Worm (Caenorhabditis elegans) whole organism, midembryonic: ENCODE measurements around the gene prx-6.

Experiments used
- T22C8.4 ChIP-seq: fragments of 200-800 bp; sonication (Bioruptor generic); IDR thresholded peaks from 2 replicates; pipeline ENCODE4 v1.3.6; 2022; ENCODE audit warnings: missing genetic modification characterization, missing compliant biosample characterization
- cog-1 ChIP-seq: sonication (generic microtip); optimal IDR thresholded peaks from 2 replicates; lab custom pipeline; 2016; ENCODE audit warnings: missing genetic modification characterization, missing compliant biosample characterization
- flt-1 ChIP-seq: fragments of 200-800 bp; sonication (Bioruptor generic); IDR thresholded peaks from 2 replicates; pipeline ENCODE4 v1.3.6; 2022; ENCODE audit warnings: missing genetic modification characterization, missing compliant biosample characterization
- klf-2 ChIP-seq: fragments of 200-800 bp; sonication (Bioruptor generic); conservative IDR thresholded peaks from 2 replicates; pipeline ENCODE4 v1.3.6; 2022; ENCODE audit warnings: missing genetic modification reagents, missing genetic modification characterization, missing compliant biosample characterization
- med-1 ChIP-seq: sonication (generic microtip); optimal IDR thresholded peaks from 2 replicates; lab custom pipeline; 2017; ENCODE audit warnings: missing genetic modification characterization, mild to moderate bottlenecking, missing compliant biosample characterization, antibody characterized with exemption, missing genetic modification reagents; ENCODE audit not compliant: insufficient read depth
- ref-1 ChIP-seq: fragments of 200-800 bp; sonication (Bioruptor generic); conservative IDR thresholded peaks from 2 replicates; pipeline ENCODE4 v1.3.6; 2022; ENCODE audit warnings: missing genetic modification reagents, missing genetic modification characterization, missing compliant biosample characterization
- tab-1 ChIP-seq: fragments of 200-800 bp; sonication (Bioruptor generic); IDR thresholded peaks from 2 replicates; pipeline ENCODE4 v1.3.6; 2022; ENCODE audit warnings: missing genetic modification characterization, missing compliant biosample characterization
- ztf-23 ChIP-seq: fragments of 200-800 bp; sonication (Bioruptor generic); IDR thresholded peaks from 2 replicates; pipeline ENCODE4 v1.3.6; 2022; ENCODE audit warnings: missing genetic modification reagents, missing genetic modification characterization, missing compliant biosample characterization
- ztf-29 ChIP-seq: fragments of 200-800 bp; sonication (Bioruptor generic); IDR thresholded peaks from 2 replicates; pipeline ENCODE4 v1.3.6; 2022; ENCODE audit warnings: missing genetic modification reagents, missing genetic modification characterization, missing compliant biosample characterization

prx-6 gene

DNA sequence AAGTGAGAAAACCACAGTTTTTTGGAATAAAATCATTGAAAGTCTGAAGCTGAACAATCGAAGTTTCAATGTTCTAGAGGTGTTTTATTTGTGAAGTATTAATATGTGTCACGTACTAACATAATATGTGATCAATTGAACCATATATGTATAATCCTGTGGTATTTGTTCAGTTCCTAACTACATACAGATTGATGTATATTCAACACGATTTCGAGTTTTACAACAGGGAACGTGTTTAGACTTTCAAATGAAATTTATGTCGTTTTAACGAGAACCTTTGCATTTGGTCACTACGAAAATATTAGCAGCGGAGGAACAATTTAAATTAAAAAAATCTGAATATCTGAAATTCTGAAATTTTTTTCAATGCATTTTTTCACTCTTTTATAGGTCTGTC lies 45.4 kb downstream of the prx-6 start, which contains the start of gene K03B4.8:
Gene K03B4.8 (minus strand): TSS at position 101 of the 400 bp plus-strand sequence.
- no peak for TF ChIP-seq T22C8.4 (GFP tag; lab: Robert Waterston, UW)
- TF ChIP-seq ref-1 (GFP tag; lab: Robert Waterston, UW): no peak
- no peak for TF ChIP-seq cog-1 (tag; lab: Kevin White, UChicago)
- no peak for TF ChIP-seq ztf-29 (GFP tag; lab: Robert Waterston, UW)
- TF ChIP-seq med-1: no peak
- TF ChIP-seq flt-1 (GFP tag; lab: Robert Waterston, UW): no peak
- TF ChIP-seq tab-1 (GFP tag; lab: Robert Waterston, UW): no peak
- no peak for TF ChIP-seq klf-2 (GFP tag; lab: Robert Waterston, UW)
- no peak for TF ChIP-seq ztf-23

DNA sequence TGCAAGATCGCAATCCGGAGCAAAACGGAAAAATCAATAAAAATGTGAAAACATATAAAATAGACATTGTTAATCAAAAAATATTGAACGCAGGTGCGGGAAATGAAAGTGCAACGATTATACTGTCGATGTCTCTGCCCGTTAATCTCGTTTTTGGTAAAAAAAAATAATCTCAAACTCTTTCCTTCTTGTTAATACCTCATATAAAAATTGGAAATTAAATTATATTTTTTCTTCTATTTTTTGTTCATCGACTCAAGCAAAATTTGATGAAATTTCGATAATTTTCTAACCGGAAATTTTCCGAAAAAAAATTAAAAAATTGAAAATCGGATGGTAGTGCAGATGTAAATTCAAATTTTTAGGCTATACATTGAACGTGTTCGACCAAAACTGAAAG lies 47.4 kb downstream of the prx-6 start, which contains the start of gene K03B4.9:
Gene K03B4.9 (minus strand): TSS at position 101 of the 400 bp plus-strand sequence.
- no peak for TF ChIP-seq med-1
- TF ChIP-seq cog-1 (tag; lab: Kevin White, UChicago): no peak
- no peak for TF ChIP-seq tab-1 (GFP tag; lab: Robert Waterston, UW)

DNA sequence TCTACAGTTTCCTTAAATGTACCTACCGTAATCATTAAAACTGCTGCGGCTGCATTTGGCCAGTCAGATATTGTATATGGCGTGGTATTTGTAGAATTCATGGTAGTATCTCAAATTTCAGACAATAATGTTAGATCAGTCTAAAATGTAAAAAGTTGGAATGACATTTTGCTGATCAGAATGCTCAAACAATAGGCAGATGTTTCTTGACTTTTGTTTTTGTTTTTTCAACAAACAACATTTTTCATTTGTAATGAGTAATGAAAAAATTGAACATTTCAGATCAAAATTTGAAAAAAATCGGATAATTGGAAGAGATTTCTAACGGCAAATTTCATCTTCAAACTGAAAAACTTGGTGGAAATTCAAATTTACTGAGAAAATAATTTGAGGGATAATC lies 51.3 kb downstream of the prx-6 start, which contains the start of gene srx-77:
Gene srx-77 (minus strand): TSS at position 101 of the 400 bp plus-strand sequence.
- TF ChIP-seq klf-2 (GFP tag; lab: Robert Waterston, UW): no peak
- no peak for TF ChIP-seq tab-1 (GFP tag; lab: Robert Waterston, UW)
- TF ChIP-seq flt-1 (GFP tag; lab: Robert Waterston, UW): no peak
- TF ChIP-seq ztf-23: no peak
- no peak for TF ChIP-seq cog-1 (tag; lab: Kevin White, UChicago)
- TF ChIP-seq ref-1 (GFP tag; lab: Robert Waterston, UW): no peak
- TF ChIP-seq med-1: no peak
- no peak for TF ChIP-seq ztf-29 (GFP tag; lab: Robert Waterston, UW)
- TF ChIP-seq T22C8.4 (GFP tag; lab: Robert Waterston, UW): no peak

ce11 chrV:4667062-4667461 lies 52.8 kb downstream of the prx-6 start:
- TF ChIP-seq klf-2 (GFP tag; lab: Robert Waterston, UW) (no peak), ztf-29 (GFP tag; lab: Robert Waterston, UW) (no peak), flt-1 (GFP tag; lab: Robert Waterston, UW) (no peak), cog-1 (tag; lab: Kevin White, UChicago) (no peak), tab-1 (GFP tag; lab: Robert Waterston, UW) (no peak), med-1 (no peak), T22C8.4 (GFP tag; lab: Robert Waterston, UW) (no peak)

DNA sequence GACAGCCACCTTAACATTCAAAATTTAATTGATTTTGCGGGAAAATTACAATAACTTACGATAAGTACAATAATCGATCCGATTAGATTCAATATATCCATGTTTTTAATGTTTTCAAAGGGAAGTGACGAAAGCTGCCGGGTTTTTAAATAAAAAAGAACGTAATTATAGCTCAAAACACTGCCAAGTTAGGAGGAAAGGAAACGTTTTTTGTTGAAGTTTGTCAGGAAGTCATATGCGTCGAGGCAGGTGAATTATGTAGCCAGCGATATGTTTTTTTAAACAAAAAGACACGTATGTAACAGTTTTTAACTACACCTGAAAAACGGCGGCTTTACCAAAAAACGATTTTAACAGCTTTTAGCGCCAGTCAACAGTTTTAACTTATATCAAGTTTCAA lies 54.2 kb downstream of the prx-6 start, which contains the start of gene srx-73:
Gene srx-73 (minus strand): TSS at position 101 of the 400 bp plus-strand sequence.
- TF ChIP-seq cog-1 (tag; lab: Kevin White, UChicago) (no peak), ref-1 (GFP tag; lab: Robert Waterston, UW) (no peak), tab-1 (GFP tag; lab: Robert Waterston, UW) (no peak), med-1 (no peak), flt-1 (GFP tag; lab: Robert Waterston, UW) (no peak), ztf-23 (no peak), ztf-29 (GFP tag; lab: Robert Waterston, UW) (no peak), klf-2 (GFP tag; lab: Robert Waterston, UW) (no peak), T22C8.4 (GFP tag; lab: Robert Waterston, UW) (no peak)
